Fruit fly (Drosophila melanogaster) whole organism, embryonic: ENCODE data around the gene Txl.

ENCODE experiments used
- B-H2 ChIP-seq: fragments of 200-800 bp; sonication (Bioruptor generic); optimal IDR thresholded peaks from 2 replicates; lab custom pipeline; 2018; ENCODE audit warnings: missing biosample characterization, mild to moderate bottlenecking, missing genetic modification characterization
- BEAF-32 ChIP-seq: fragments of 200-800 bp; sonication (Bioruptor generic); optimal IDR thresholded peaks from 3 replicates; lab custom pipeline; 2017; ENCODE audit warnings: missing biosample characterization, missing genetic modification characterization, mild to moderate bottlenecking, moderate library complexity, missing genetic modification reagents
- Blimp-1 ChIP-seq: fragments of 200-800 bp; sonication (Bioruptor generic); optimal IDR thresholded peaks from 3 replicates; lab custom pipeline; 2018; ENCODE audit warnings: missing biosample characterization, missing genetic modification characterization, mild to moderate bottlenecking, moderate library complexity, missing genetic modification reagents
- CG11456 ChIP-seq: fragments of 200-800 bp; sonication (Bioruptor generic); IDR thresholded peaks from 3 replicates; pipeline ENCODE4 v1.3.6; 2022; ENCODE audit warnings: missing biosample characterization, missing genetic modification characterization
- CG11504 ChIP-seq: fragments of 200-800 bp; sonication (Bioruptor generic); optimal IDR thresholded peaks from 3 replicates; lab custom pipeline; 2019; ENCODE audit warnings: missing biosample characterization, mild to moderate bottlenecking, missing genetic modification characterization, moderate library complexity
- CG12299 ChIP-seq: fragments of 200-800 bp; sonication (Bioruptor generic); optimal IDR thresholded peaks from 2 replicates; lab custom pipeline; 2018; ENCODE audit warnings: missing biosample characterization, mild to moderate bottlenecking, missing genetic modification characterization
- CG14050 ChIP-seq: fragments of 200-800 bp; sonication (Bioruptor generic); IDR thresholded peaks from 3 replicates; pipeline ENCODE4 v1.3.6; 2022; ENCODE audit warnings: missing biosample characterization, missing genetic modification characterization
- CG14965 ChIP-seq: fragments of 200-800 bp; sonication (Bioruptor generic); optimal IDR thresholded peaks from 2 replicates; lab custom pipeline; 2016; ENCODE audit warnings: missing biosample characterization, missing genetic modification characterization, borderline replicate concordance
- CG17186 ChIP-seq: fragments of 200-800 bp; sonication (Bioruptor generic); optimal IDR thresholded peaks from 3 replicates; lab custom pipeline; 2017; ENCODE audit warnings: missing biosample characterization, missing genetic modification reagents, missing genetic modification characterization
- CG18011 ChIP-seq: fragments of 200-800 bp; sonication (Bioruptor generic); optimal IDR thresholded peaks from 2 replicates; lab custom pipeline; 2017; ENCODE audit warnings: missing biosample characterization, missing genetic modification characterization, mild to moderate bottlenecking, moderate library complexity, missing genotype
- CG18619 ChIP-seq: fragments of 200-800 bp; sonication (Bioruptor generic); optimal IDR thresholded peaks from 3 replicates; lab custom pipeline; 2017; ENCODE audit warnings: missing biosample characterization, mild to moderate bottlenecking, missing genetic modification characterization
- CG2199 ChIP-seq: fragments of 200-800 bp; sonication (Bioruptor generic); IDR thresholded peaks from 3 replicates; pipeline ENCODE4 v1.3.6; 2022; ENCODE audit warnings: missing biosample characterization, missing genetic modification characterization
- CG31365 ChIP-seq: fragments of 200-800 bp; sonication (Bioruptor generic); optimal IDR thresholded peaks from 2 replicates; lab custom pipeline; 2018; ENCODE audit warnings: missing biosample characterization, mild to moderate bottlenecking, missing genetic modification characterization
- CG32767 ChIP-seq: fragments of 200-800 bp; sonication (Bioruptor generic); IDR thresholded peaks from 2 replicates; pipeline ENCODE4 v1.3.6; 2022; ENCODE audit warnings: missing biosample characterization, missing genetic modification characterization
- CG33557 ChIP-seq: fragments of 200-800 bp; sonication (Bioruptor generic); optimal IDR thresholded peaks from 2 replicates; lab custom pipeline; 2019; ENCODE audit warnings: missing biosample characterization, mild to moderate bottlenecking, missing genetic modification characterization, moderate library complexity
- CG4820 ChIP-seq: fragments of 200-800 bp; sonication (Bioruptor generic); optimal IDR thresholded peaks from 3 replicates; lab custom pipeline; 2016; ENCODE audit warnings: missing biosample characterization, missing genetic modification characterization
- CG6689 ChIP-seq: fragments of 200-800 bp; sonication (Bioruptor generic); IDR thresholded peaks from 2 replicates; pipeline ENCODE4 v1.3.6; 2022; ENCODE audit warnings: missing biosample characterization, missing genetic modification characterization
- CG7357 ChIP-seq: fragments of 200-800 bp; sonication (Bioruptor generic); IDR thresholded peaks from 3 replicates; pipeline ENCODE4 v1.3.6; 2022; ENCODE audit warnings: missing biosample characterization, missing genetic modification characterization
- CG7786 ChIP-seq: fragments of 200-800 bp; sonication (Bioruptor generic); optimal IDR thresholded peaks from 2 replicates; lab custom pipeline; 2016; ENCODE audit warnings: missing biosample characterization, missing genetic modification characterization
- CG8359 ChIP-seq: fragments of 200-800 bp; sonication (Bioruptor generic); optimal IDR thresholded peaks from 2 replicates; lab custom pipeline; 2017; ENCODE audit warnings: missing biosample characterization, mild to moderate bottlenecking, missing genetic modification characterization, borderline replicate concordance
- CG9817 ChIP-seq: fragments of 200-800 bp; sonication (Bioruptor generic); optimal IDR thresholded peaks from 2 replicates; lab custom pipeline; 2018; ENCODE audit warnings: missing biosample characterization, mild to moderate bottlenecking, missing genetic modification characterization, moderate library complexity
- CG9876 ChIP-seq: fragments of 200-800 bp; sonication (Bioruptor generic); optimal IDR thresholded peaks from 2 replicates; lab custom pipeline; 2016; ENCODE audit warnings: missing biosample characterization, missing genetic modification characterization
- CHES-1-like ChIP-seq: fragments of 200-800 bp; sonication (Bioruptor generic); optimal IDR thresholded peaks from 2 replicates; lab custom pipeline; 2016; ENCODE audit warnings: missing biosample characterization, missing genetic modification characterization
- Dad ChIP-seq: fragments of 200-800 bp; sonication (Bioruptor generic); optimal IDR thresholded peaks from 3 replicates; lab custom pipeline; 2016; ENCODE audit warnings: missing biosample characterization, missing genetic modification characterization
- Dfd ChIP-seq, 2 experiments: fragments of >200 bp; optimal IDR thresholded peaks; 2 replicates each; lab custom pipeline; 2017; ENCODE audit warnings: missing biosample characterization in 2 of 2, missing genetic modification characterization in 2 of 2
- Fer2 ChIP-seq: fragments of 200-800 bp; sonication (Bioruptor generic); optimal IDR thresholded peaks from 2 replicates; lab custom pipeline; 2018; ENCODE audit warnings: missing biosample characterization, mild to moderate bottlenecking, missing genetic modification characterization, moderate library complexity
- HLH4C ChIP-seq: fragments of 200-800 bp; sonication (Bioruptor generic); IDR thresholded peaks from 3 replicates; pipeline ENCODE4 v1.3.6; 2022; ENCODE audit warnings: missing biosample characterization, missing genetic modification characterization; ENCODE audit not compliant: partially characterized antibody
- HmgD ChIP-seq: fragments of 200-800 bp; sonication (Bioruptor generic); optimal IDR thresholded peaks from 3 replicates; lab custom pipeline; 2016; ENCODE audit warnings: missing biosample characterization, missing genetic modification characterization
- Med ChIP-seq: fragments of 200-800 bp; sonication (Bioruptor generic); peaks from one replicate; lab custom pipeline; 2016; ENCODE audit warnings: missing biosample characterization, missing genetic modification characterization, mild to moderate bottlenecking, inconsistent platforms, moderate library complexity
- NK7.1 ChIP-seq: fragments of 200-800 bp; sonication (Bioruptor generic); optimal IDR thresholded peaks from 3 replicates; lab custom pipeline; 2016; ENCODE audit warnings: missing biosample characterization, missing genetic modification characterization
- Ptx1 ChIP-seq: fragments of 200-800 bp; sonication (Bioruptor generic); IDR thresholded peaks from 2 replicates; pipeline ENCODE4 v1.3.6; 2022; ENCODE audit warnings: missing biosample characterization, missing genetic modification characterization
- ac ChIP-seq: fragments of 200-800 bp; sonication (Bioruptor generic); optimal IDR thresholded peaks from 3 replicates; lab custom pipeline; 2017; ENCODE audit warnings: missing biosample characterization, mild to moderate bottlenecking, missing genetic modification characterization
- az2 ChIP-seq: fragments of 200-800 bp; sonication (Bioruptor generic); optimal IDR thresholded peaks from 3 replicates; lab custom pipeline; 2016; ENCODE audit warnings: missing biosample characterization, missing genetic modification characterization
- chif ChIP-seq, 2 experiments: fragments of 200-800 bp; sonication (Bioruptor generic); optimal IDR thresholded peaks; 3 replicates each; lab custom pipeline; 2016; ENCODE audit warnings: missing biosample characterization in 2 of 2, missing genetic modification characterization in 2 of 2
- corto ChIP-seq: fragments of 200-800 bp; sonication (Bioruptor generic); optimal IDR thresholded peaks from 2 replicates; lab custom pipeline; 2016; ENCODE audit warnings: missing biosample characterization, mild to moderate bottlenecking, missing genetic modification characterization, moderate library complexity
- esg ChIP-seq: fragments of 200-800 bp; sonication (Bioruptor generic); conservative IDR thresholded peaks from 2 replicates; pipeline ENCODE4 v1.3.6; 2022; ENCODE audit warnings: missing biosample characterization, missing genetic modification characterization
- eyg ChIP-seq: fragments of 200-800 bp; sonication (Bioruptor generic); optimal IDR thresholded peaks from 3 replicates; lab custom pipeline; 2016; ENCODE audit warnings: missing biosample characterization, missing genetic modification characterization
- hb ChIP-seq: fragments of 200-800 bp; sonication (Bioruptor generic); IDR thresholded peaks from 3 replicates; pipeline ENCODE4 v1.3.6; 2022; ENCODE audit warnings: missing biosample characterization, missing genetic modification characterization; ENCODE audit not compliant: partially characterized antibody
- ind ChIP-seq: fragments of 200-800 bp; sonication (Bioruptor generic); optimal IDR thresholded peaks from 3 replicates; lab custom pipeline; 2016; ENCODE audit warnings: missing biosample characterization, missing genetic modification characterization
- jumu ChIP-seq: fragments of 200-800 bp; sonication (Bioruptor generic); optimal IDR thresholded peaks from 3 replicates; lab custom pipeline; 2016; ENCODE audit warnings: missing biosample characterization, missing genetic modification characterization
- knrl ChIP-seq: fragments of 200-800 bp; sonication (Bioruptor generic); IDR thresholded peaks from 3 replicates; pipeline ENCODE4 v1.3.6; 2022; ENCODE audit warnings: missing biosample characterization, missing genetic modification characterization; ENCODE audit not compliant: partially characterized antibody
- pfk ChIP-seq: fragments of 200-800 bp; sonication (Bioruptor generic); optimal IDR thresholded peaks from 2 replicates; lab custom pipeline; 2018; ENCODE audit warnings: missing biosample characterization, mild to moderate bottlenecking, missing genetic modification characterization, moderate library complexity
- pita ChIP-seq: fragments of 200-800 bp; sonication (Bioruptor generic); optimal IDR thresholded peaks from 2 replicates; lab custom pipeline; 2017; ENCODE audit warnings: missing biosample characterization, mild to moderate bottlenecking, missing genetic modification characterization
- pnt ChIP-seq: fragments of 200-800 bp; sonication (Bioruptor generic); optimal IDR thresholded peaks from 3 replicates; lab custom pipeline; 2016; ENCODE audit warnings: missing biosample characterization, missing genetic modification characterization
- pros ChIP-seq: fragments of 200-800 bp; sonication (Bioruptor generic); optimal IDR thresholded peaks from 3 replicates; lab custom pipeline; 2019; ENCODE audit warnings: missing biosample characterization, mild to moderate bottlenecking, missing genetic modification characterization, moderate library complexity
- ranshi ChIP-seq: fragments of 200-800 bp; sonication (Bioruptor generic); IDR thresholded peaks from 2 replicates; pipeline ENCODE4 v1.3.6; 2022; ENCODE audit warnings: missing biosample characterization, missing genetic modification characterization
- ro ChIP-seq: fragments of 200-800 bp; sonication (Bioruptor generic); IDR thresholded peaks from 2 replicates; pipeline ENCODE4 v1.3.6; 2022; ENCODE audit warnings: missing biosample characterization, missing genetic modification characterization
- sim ChIP-seq: fragments of 200-800 bp; sonication (Bioruptor generic); IDR thresholded peaks from 2 replicates; pipeline ENCODE4 v1.3.6; 2022; ENCODE audit warnings: missing biosample characterization, missing genetic modification characterization
- sima ChIP-seq: fragments of 200-800 bp; sonication (Bioruptor generic); optimal IDR thresholded peaks from 2 replicates; lab custom pipeline; 2016; ENCODE audit warnings: missing biosample characterization, missing genetic modification characterization
- sug ChIP-seq: fragments of 200-800 bp; optimal IDR thresholded peaks from 2 replicates; lab custom pipeline; 2019; ENCODE audit warnings: missing biosample characterization, mild to moderate bottlenecking, missing genetic modification characterization, moderate library complexity
- trem ChIP-seq: fragments of 200-800 bp; optimal IDR thresholded peaks from 3 replicates; lab custom pipeline; 2019; ENCODE audit warnings: missing biosample characterization, mild to moderate bottlenecking, missing genetic modification characterization, moderate library complexity
- usp ChIP-seq: fragments of >200 bp; optimal IDR thresholded peaks from 2 replicates; lab custom pipeline; 2017; ENCODE audit warnings: missing biosample characterization, missing genetic modification characterization

Gene Txl

dm6 chr3L:5793967-5794366 lies 28.3 kb downstream of the Txl start, which contains the start of gene Bre1 (continued):
- no peak for TF ChIP-seq ranshi
- TF ChIP-seq NK7.1 = no peak
- TF ChIP-seq CG17186 = peak; percentile 48
- TF ChIP-seq CHES-1-like (GFP tag; lab: Kevin White, UChicago) = no peak
- no peak for TF ChIP-seq CG18011 (GFP tag; lab: Kevin White, UChicago)
- TF ChIP-seq corto (GFP tag; lab: Kevin White, UChicago) = no peak
- TF ChIP-seq Dfd (GFP tag; optimal IDR thresholded peaks at IDR 0.05; lab: Kevin White, UChicago) = no peak
- TF ChIP-seq CG7786 (GFP tag; lab: Kevin White, UChicago) = no peak
- TF ChIP-seq CG11504 (tag; lab: Kevin White, UChicago) = no peak
- no peak for TF ChIP-seq CG14965 (GFP tag; lab: Kevin White, UChicago)
- TF ChIP-seq Blimp-1 (GFP tag; lab: Kevin White, UChicago) = no peak
- no peak for TF ChIP-seq Ptx1
- TF ChIP-seq usp (GFP tag; lab: Kevin White, UChicago) = no peak
- TF ChIP-seq CG11456 (GFP tag; lab: Robert Waterston, UW) = no peak
- no peak for TF ChIP-seq eyg (GFP tag; lab: Kevin White, UChicago)
- TF ChIP-seq jumu (GFP tag; lab: Kevin White, UChicago) = no peak
- TF ChIP-seq pnt = no peak
- no peak for TF ChIP-seq CG14050 (GFP tag; lab: Robert Waterston, UW)
- no peak for TF ChIP-seq CG6689 (GFP tag; lab: Robert Waterston, UW)
- TF ChIP-seq Dad (GFP tag; lab: Kevin White, UChicago) = no peak
- no peak for TF ChIP-seq CG33557 (GFP tag; lab: Kevin White, UChicago)
- TF ChIP-seq pros (GFP tag; lab: Kevin White, UChicago) = no peak
- TF ChIP-seq pfk (GFP tag; lab: Kevin White, UChicago) = no peak
- no peak for TF ChIP-seq CG12299 (tag; lab: Kevin White, UChicago)
- TF ChIP-seq CG4820 (GFP tag; lab: Kevin White, UChicago) = no peak
- TF ChIP-seq B-H2 = peak; percentile 11
- TF ChIP-seq knrl (GFP tag; lab: Robert Waterston, UW) = peak; percentile 75
- TF ChIP-seq HmgD (GFP tag; lab: Kevin White, UChicago) = no peak
- TF ChIP-seq CG2199 (GFP tag; lab: Robert Waterston, UW) = no peak
- no peak for TF ChIP-seq az2 (GFP tag; lab: Kevin White, UChicago)
- TF ChIP-seq CG8359 (GFP tag; lab: Kevin White, UChicago) = no peak
- peak; percentile 58 for TF ChIP-seq HLH4C (GFP tag; lab: Robert Waterston, UW)
- TF ChIP-seq CG32767 = no peak
- TF ChIP-seq CG9817 (tag; lab: Kevin White, UChicago) = no peak
- no peak for TF ChIP-seq ro
- TF ChIP-seq BEAF-32 (GFP tag; lab: Kevin White, UChicago) = peak; percentile 84
- peak; percentile 9 for TF ChIP-seq sug (tag; lab: Kevin White, UChicago)
- no peak for TF ChIP-seq esg (GFP tag; lab: Robert Waterston, UW)
- no peak for TF ChIP-seq sim (GFP tag; lab: Robert Waterston, UW)
- peak; percentile 50 for TF ChIP-seq Med (GFP tag; lab: Kevin White, UChicago)
- no peak for TF ChIP-seq sima
- TF ChIP-seq CG9876 = no peak
- no peak for TF ChIP-seq ind
- no peak for TF ChIP-seq CG31365 (tag; lab: Kevin White, UChicago)
- TF ChIP-seq hb (GFP tag; lab: Robert Waterston, UW) = 0 out of 3 replicates have a peak, but pooled peaks have one; percentile 55
- TF ChIP-seq trem (tag; lab: Kevin White, UChicago) = peak; percentile 82
- no peak for TF ChIP-seq CG18619
- no peak for TF ChIP-seq ac (GFP tag; lab: Kevin White, UChicago)
- no peak for TF ChIP-seq pita (GFP tag; lab: Kevin White, UChicago)
- no peak for TF ChIP-seq Fer2 (tag; lab: Kevin White, UChicago)
- no peak for TF ChIP-seq CG7357
- no peak for TF ChIP-seq chif (GFP tag; optimal IDR thresholded peaks at IDR 0.05; lab: Kevin White, UChicago)
